Worm (Caenorhabditis elegans) whole organism, L2 larva: ENCODE results near the gene hrg-4.

Experiments used
- R02D3.7 ChIP-seq: fragments of 150-350 bp; optimal IDR thresholded peaks from 2 replicates; lab custom pipeline; 2014; ENCODE audit warnings: missing biosample characterization, missing genetic modification characterization
- ama-1 ChIP-seq: fragments of 150-350 bp; optimal IDR thresholded peaks from 2 replicates; lab custom pipeline; 2018; ENCODE audit warnings: inconsistent platforms
- lin-39 ChIP-seq: fragments of 150-350 bp; optimal IDR thresholded peaks from 2 replicates; lab custom pipeline; 2014; ENCODE audit warnings: missing biosample characterization, missing genetic modification reagents, missing genetic modification characterization
- lsy-2 ChIP-seq, 2 experiments: fragments of 150-350 bp in 1 of 2; sonication (generic microtip) in 1 of 2; optimal IDR thresholded peaks; 2 replicates each; lab custom pipeline; 2014 to 2017; ENCODE audit warnings: missing biosample characterization in 2 of 2, missing genetic modification characterization in 2 of 2
- snpc-4 ChIP-seq: fragments of 150-350 bp; optimal IDR thresholded peaks from 2 replicates; lab custom pipeline; 2014; ENCODE audit warnings: missing biosample characterization, missing genetic modification characterization
- unc-62 ChIP-seq: fragments of 150-350 bp; optimal IDR thresholded peaks from 2 replicates; lab custom pipeline; 2014; ENCODE audit warnings: missing biosample characterization, missing genetic modification reagents, missing genetic modification characterization
- zag-1 ChIP-seq: fragments of 150-350 bp; optimal IDR thresholded peaks from 2 replicates; lab custom pipeline; 2014; ENCODE audit warnings: missing biosample characterization, missing genetic modification characterization

DNA sequence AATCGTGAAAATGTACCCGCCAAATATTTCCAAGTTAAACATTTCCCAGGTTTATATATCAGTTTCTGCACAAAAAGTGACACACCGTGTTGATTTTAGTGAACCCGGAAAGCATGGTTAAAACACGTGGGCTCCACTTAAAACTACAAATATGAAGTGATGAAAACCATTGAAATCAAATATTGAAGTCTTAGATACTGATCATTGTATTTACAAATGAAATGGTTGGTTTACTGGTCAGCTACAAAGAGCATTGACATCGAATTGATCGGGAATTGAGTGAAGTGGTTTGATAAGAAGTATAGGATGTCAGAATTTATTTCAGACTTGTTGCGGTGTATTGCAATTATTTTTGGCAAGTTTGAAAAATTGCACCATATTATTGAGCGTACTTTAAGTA, 1.4 kb downstream of the hrg-4 start, which contains the start of gene hrg-5:
- TF ChIP-seq ama-1 (lab: Kevin White, UChicago) (no peak), unc-62 (GFP tag; lab: Kevin White, UChicago) (no peak), zag-1 (tag; lab: Kevin White, UChicago) (no peak), snpc-4 (tag; lab: Kevin White, UChicago) (no peak), lin-39 (tag; lab: Kevin White, UChicago) (no peak), R02D3.7 (tag; lab: Kevin White, UChicago) (no peak), lsy-2 (tag; optimal IDR thresholded peaks at IDR 0.05; lab: Kevin White, UChicago) (no peak)
